Fruit fly (Drosophila melanogaster) whole organism, embryonic: Measurements from ENCODE around the gene alpha-Man-Ia.

ENCODE experiments used
- Ada2b ChIP-seq: fragments of 200-800 bp; sonication (Bioruptor generic); IDR thresholded peaks from 2 replicates; pipeline ENCODE4 v1.3.6; 2022; ENCODE audit warnings: missing biosample characterization, missing genetic modification characterization
- Adf1 ChIP-seq: fragments of 200-800 bp; sonication (Bioruptor generic); IDR thresholded peaks from 2 replicates; pipeline ENCODE4 v1.3.6; 2022; ENCODE audit warnings: missing biosample characterization, missing genetic modification characterization
- Bteb2 ChIP-seq: fragments of 200-800 bp; sonication (Bioruptor generic); optimal IDR thresholded peaks from 2 replicates; lab custom pipeline; 2016; ENCODE audit warnings: missing biosample characterization, missing genetic modification characterization
- CG10209 ChIP-seq: fragments of 200-800 bp; sonication (Bioruptor generic); optimal IDR thresholded peaks from 3 replicates; lab custom pipeline; 2017; ENCODE audit warnings: missing biosample characterization, mild to moderate bottlenecking, missing genetic modification characterization, missing genetic modification reagents
- CG10979 ChIP-seq: fragments of 200-800 bp; sonication (Bioruptor generic); optimal IDR thresholded peaks from 2 replicates; lab custom pipeline; 2018; ENCODE audit warnings: missing biosample characterization, mild to moderate bottlenecking, missing genetic modification characterization, moderate library complexity
- CG11504 ChIP-seq: fragments of 200-800 bp; sonication (Bioruptor generic); optimal IDR thresholded peaks from 3 replicates; lab custom pipeline; 2019; ENCODE audit warnings: missing biosample characterization, mild to moderate bottlenecking, missing genetic modification characterization, moderate library complexity
- CG14014 ChIP-seq: fragments of 200-800 bp; sonication (Bioruptor generic); IDR thresholded peaks from 2 replicates; pipeline ENCODE4 v1.3.6; 2022; ENCODE audit warnings: missing biosample characterization, missing genetic modification characterization
- CG17361 ChIP-seq: fragments of 200-800 bp; sonication (Bioruptor generic); IDR thresholded peaks from 3 replicates; pipeline ENCODE4 v1.3.6; 2022; ENCODE audit warnings: missing biosample characterization, missing genetic modification characterization
- CG2120 ChIP-seq: fragments of 200-800 bp; sonication (Bioruptor generic); optimal IDR thresholded peaks from 3 replicates; lab custom pipeline; 2016; ENCODE audit warnings: missing biosample characterization, missing genetic modification characterization
- CG31365 ChIP-seq: fragments of 200-800 bp; sonication (Bioruptor generic); optimal IDR thresholded peaks from 2 replicates; lab custom pipeline; 2018; ENCODE audit warnings: missing biosample characterization, mild to moderate bottlenecking, missing genetic modification characterization
- CG6254 ChIP-seq: fragments of 200-800 bp; sonication (Bioruptor generic); optimal IDR thresholded peaks from 3 replicates; lab custom pipeline; 2017; ENCODE audit warnings: mild to moderate bottlenecking, missing biosample characterization, missing genetic modification reagents, missing genetic modification characterization
- CG6654 ChIP-seq: fragments of 200-800 bp; sonication (Bioruptor generic); optimal IDR thresholded peaks from 2 replicates; lab custom pipeline; 2017; ENCODE audit warnings: missing biosample characterization, mild to moderate bottlenecking, missing genetic modification characterization
- CG6689 ChIP-seq: fragments of 200-800 bp; sonication (Bioruptor generic); IDR thresholded peaks from 2 replicates; pipeline ENCODE4 v1.3.6; 2022; ENCODE audit warnings: missing biosample characterization, missing genetic modification characterization
- CG7786 ChIP-seq: fragments of 200-800 bp; sonication (Bioruptor generic); optimal IDR thresholded peaks from 2 replicates; lab custom pipeline; 2016; ENCODE audit warnings: missing biosample characterization, missing genetic modification characterization
- CG9932 ChIP-seq: fragments of 200-800 bp; sonication (Bioruptor generic); IDR thresholded peaks from 2 replicates; pipeline ENCODE4 v1.3.6; 2022; ENCODE audit warnings: missing biosample characterization, missing genetic modification characterization
- D ChIP-seq, 2 experiments: fragments of 200-800 bp in 1 of 2; fragments of >200 bp in 1 of 2; sonication (Bioruptor generic) in 1 of 2; optimal IDR thresholded peaks; 2 replicates in 1 of 2; 3 replicates in 1 of 2; lab custom pipeline; 2017; ENCODE audit warnings: mild to moderate bottlenecking in 1 of 2, missing biosample characterization in 1 of 2, missing genetic modification characterization in 1 of 2, missing genetic modification reagents in 1 of 2
- D19B ChIP-seq: fragments of 200-800 bp; sonication (Bioruptor generic); optimal IDR thresholded peaks from 2 replicates; lab custom pipeline; 2017; ENCODE audit warnings: missing biosample characterization, mild to moderate bottlenecking, missing genetic modification characterization
- Deaf1 ChIP-seq: fragments of 200-800 bp; optimal IDR thresholded peaks from 3 replicates; lab custom pipeline; 2019; ENCODE audit warnings: missing biosample characterization, mild to moderate bottlenecking, missing genetic modification characterization, moderate library complexity
- Dek ChIP-seq: fragments of 200-800 bp; sonication (Bioruptor generic); optimal IDR thresholded peaks from 3 replicates; lab custom pipeline; 2019; ENCODE audit warnings: missing biosample characterization, mild to moderate bottlenecking, missing genetic modification characterization, moderate library complexity
- Dfd ChIP-seq, 2 experiments: fragments of >200 bp; optimal IDR thresholded peaks; 2 replicates each; lab custom pipeline; 2017; ENCODE audit warnings: missing biosample characterization in 2 of 2, missing genetic modification characterization in 2 of 2
- Dp ChIP-seq: fragments of 200-800 bp; sonication (Bioruptor generic); optimal IDR thresholded peaks from 2 replicates; lab custom pipeline; 2018; ENCODE audit warnings: missing biosample characterization, mild to moderate bottlenecking, missing genetic modification characterization, moderate library complexity
- Dref ChIP-seq: fragments of 200-800 bp; sonication (Bioruptor generic); IDR thresholded peaks from 2 replicates; pipeline ENCODE4 v1.3.6; 2022; ENCODE audit warnings: missing biosample characterization, missing genetic modification characterization
- Drgx ChIP-seq: fragments of 200-800 bp; sonication (Bioruptor generic); IDR thresholded peaks from 2 replicates; pipeline ENCODE4 v1.3.6; 2022; ENCODE audit warnings: missing biosample characterization, missing genetic modification characterization
- ERR ChIP-seq: fragments of 200-800 bp; sonication (Bioruptor generic); optimal IDR thresholded peaks from 2 replicates; lab custom pipeline; 2016; ENCODE audit warnings: missing biosample characterization, missing genetic modification characterization
- Ets65A ChIP-seq: fragments of 200-800 bp; sonication (Bioruptor generic); peaks from one replicate; lab custom pipeline; 2016; ENCODE audit warnings: missing biosample characterization, missing genetic modification characterization
- HmgZ ChIP-seq: fragments of 200-800 bp; sonication (Bioruptor generic); optimal IDR thresholded peaks from 2 replicates; lab custom pipeline; 2018; ENCODE audit warnings: missing biosample characterization, mild to moderate bottlenecking, missing genetic modification characterization
- Hr3 ChIP-seq: fragments of 200-800 bp; sonication (Bioruptor generic); optimal IDR thresholded peaks from 3 replicates; lab custom pipeline; 2016; ENCODE audit warnings: missing biosample characterization, missing genetic modification characterization
- Hr51 ChIP-seq, 2 experiments: fragments of 200-800 bp; sonication (Bioruptor generic); optimal IDR thresholded peaks; 2 replicates in 1 of 2; 3 replicates in 1 of 2; lab custom pipeline; 2016 to 2018; ENCODE audit warnings: missing biosample characterization in 2 of 2, missing genetic modification characterization in 2 of 2, mild to moderate bottlenecking in 1 of 2, moderate library complexity in 1 of 2
- Med ChIP-seq: fragments of 200-800 bp; sonication (Bioruptor generic); peaks from one replicate; lab custom pipeline; 2016; ENCODE audit warnings: missing biosample characterization, missing genetic modification characterization, mild to moderate bottlenecking, inconsistent platforms, moderate library complexity
- NK7.1 ChIP-seq: fragments of 200-800 bp; sonication (Bioruptor generic); optimal IDR thresholded peaks from 3 replicates; lab custom pipeline; 2016; ENCODE audit warnings: missing biosample characterization, missing genetic modification characterization
- Rfx ChIP-seq: fragments of 200-800 bp; sonication (Bioruptor generic); IDR thresholded peaks from 2 replicates; pipeline ENCODE4 v1.3.6; 2022; ENCODE audit warnings: missing biosample characterization, missing genetic modification characterization
- Sry-δ ChIP-seq: fragments of 200-800 bp; sonication (Bioruptor generic); optimal IDR thresholded peaks from 2 replicates; lab custom pipeline; 2016; ENCODE audit warnings: missing biosample characterization, missing genetic modification characterization
- TFAM ChIP-seq: fragments of 200-800 bp; sonication (Bioruptor generic); optimal IDR thresholded peaks from 2 replicates; lab custom pipeline; 2017; ENCODE audit warnings: missing biosample characterization, missing genetic modification characterization, inconsistent platforms
- Trl ChIP-seq, 3 experiments: fragments of >200 bp in 2 of 3; fragments of 200-800 bp in 1 of 3; sonication (Bioruptor generic) in 1 of 3; optimal IDR thresholded peaks; 2 replicates in 1 of 3; 3 replicates in 2 of 3; lab custom pipeline; 2016 to 2017; ENCODE audit warnings: missing biosample characterization in 1 of 3, missing genetic modification characterization in 1 of 3
- amos ChIP-seq: fragments of 200-800 bp; sonication (Bioruptor generic); IDR thresholded peaks from 2 replicates; pipeline ENCODE4 v1.3.6; 2022; ENCODE audit warnings: missing biosample characterization, missing genetic modification characterization; ENCODE audit not compliant: partially characterized antibody
- crol ChIP-seq: fragments of 200-800 bp; sonication (Bioruptor generic); IDR thresholded peaks from 2 replicates; pipeline ENCODE4 v1.3.6; 2022; ENCODE audit warnings: missing biosample characterization, missing genetic modification characterization
- dmrt99B ChIP-seq: fragments of 200-800 bp; sonication (Bioruptor generic); optimal IDR thresholded peaks from 2 replicates; lab custom pipeline; 2018; ENCODE audit warnings: missing biosample characterization, mild to moderate bottlenecking, missing genetic modification characterization, moderate library complexity
- eve ChIP-seq, 2 experiments: fragments of >200 bp; optimal IDR thresholded peaks; 2 replicates each; lab custom pipeline; 2017; ENCODE audit warnings: missing biosample characterization in 2 of 2, missing genetic modification characterization in 2 of 2
- ewg ChIP-seq: fragments of 200-800 bp; sonication (Bioruptor generic); optimal IDR thresholded peaks from 3 replicates; lab custom pipeline; 2017; ENCODE audit warnings: mild to moderate bottlenecking, missing biosample characterization, missing genetic modification reagents, missing genetic modification characterization
- fd64A ChIP-seq: fragments of 200-800 bp; sonication (Bioruptor generic); optimal IDR thresholded peaks from 3 replicates; lab custom pipeline; 2018; ENCODE audit warnings: missing biosample characterization, mild to moderate bottlenecking, missing genetic modification characterization
- gem ChIP-seq: fragments of 200-800 bp; sonication (Bioruptor generic); optimal IDR thresholded peaks from 2 replicates; lab custom pipeline; 2019; ENCODE audit warnings: missing biosample characterization, mild to moderate bottlenecking, missing genetic modification characterization, moderate library complexity
- grn ChIP-seq: fragments of 200-800 bp; sonication (Bioruptor generic); optimal IDR thresholded peaks from 3 replicates; lab custom pipeline; 2017; ENCODE audit warnings: missing biosample characterization, missing genetic modification characterization
- jigr1 ChIP-seq: fragments of 200-800 bp; sonication (Bioruptor generic); IDR thresholded peaks from 3 replicates; pipeline ENCODE4 v1.3.6; 2022; ENCODE audit warnings: missing biosample characterization, missing genetic modification characterization
- jing ChIP-seq: fragments of 200-800 bp; sonication (Bioruptor generic); optimal IDR thresholded peaks from 2 replicates; lab custom pipeline; 2018; ENCODE audit warnings: missing biosample characterization, mild to moderate bottlenecking, missing genetic modification characterization
- odd ChIP-seq: fragments of 200-800 bp; sonication (Bioruptor generic); optimal IDR thresholded peaks from 2 replicates; lab custom pipeline; 2017; ENCODE audit warnings: missing biosample characterization, mild to moderate bottlenecking, missing genetic modification characterization
- otp ChIP-seq: fragments of 200-800 bp; sonication (Bioruptor generic); IDR thresholded peaks from 3 replicates; pipeline ENCODE4, ENCODE4 v1.3.6; 2022; ENCODE audit warnings: missing biosample characterization, missing genetic modification characterization
- row ChIP-seq: fragments of 200-800 bp; sonication (Bioruptor generic); IDR thresholded peaks from 3 replicates; pipeline ENCODE4 v1.3.6; 2022; ENCODE audit warnings: missing biosample characterization, missing genetic modification characterization
- sens ChIP-seq: fragments of 200-800 bp; sonication (Bioruptor generic); peaks from one replicate; lab custom pipeline; 2016; ENCODE audit warnings: missing biosample characterization, missing genetic modification characterization
- slou ChIP-seq: fragments of 200-800 bp; sonication (Bioruptor generic); optimal IDR thresholded peaks from 3 replicates; lab custom pipeline; 2016; ENCODE audit warnings: missing biosample characterization, missing genetic modification characterization
- tgo ChIP-seq: fragments of 200-800 bp; sonication (Bioruptor generic); IDR thresholded peaks from 3 replicates; pipeline ENCODE4 v1.3.6; 2022; ENCODE audit warnings: missing biosample characterization, missing genetic modification characterization

The alpha-Man-Ia gene

dm6 chrX:10261172-10261571, 64.6 kb downstream of the alpha-Man-Ia start:
- peak; percentile 7 for TF ChIP-seq sens (GFP tag; lab: Kevin White, UChicago)
- no peak for TF ChIP-seq Bteb2 (GFP tag; lab: Kevin White, UChicago)
- TF ChIP-seq ewg (GFP tag; lab: Kevin White, UChicago), result peak; percentile 16
- TF ChIP-seq fd64A, result no peak
- no peak for TF ChIP-seq Ada2b (GFP tag; lab: Robert Waterston, UW)
- no peak for TF ChIP-seq jing (GFP tag; lab: Kevin White, UChicago)
- TF ChIP-seq Dfd (GFP tag; optimal IDR thresholded peaks at IDR 0.05; lab: Kevin White, UChicago), result no peak
- TF ChIP-seq Dp (GFP tag; lab: Kevin White, UChicago), result no peak
- peak; percentile 80 for TF ChIP-seq Adf1 (GFP tag; lab: Robert Waterston, UW)
- peak; percentile 64 for TF ChIP-seq Deaf1 (tag; lab: Kevin White, UChicago)
- TF ChIP-seq crol, result peak; percentile 32; the same call in 1 of the 2 replicates
- TF ChIP-seq slou (GFP tag; lab: Kevin White, UChicago), result no peak
- TF ChIP-seq Trl (optimal IDR thresholded peaks at IDR 0.05; lab: Kevin White, UChicago), result peak in 1 of 2 experiments; percentile 18
- no peak for TF ChIP-seq Trl (GFP tag; optimal IDR thresholded peaks at IDR 0.05; lab: Kevin White, UChicago)
- no peak for TF ChIP-seq grn (GFP tag; lab: Kevin White, UChicago)
- TF ChIP-seq TFAM (GFP tag; lab: Kevin White, UChicago), result no peak
- TF ChIP-seq Med (GFP tag; lab: Kevin White, UChicago), result peak; percentile 39
- TF ChIP-seq CG31365 (tag; lab: Kevin White, UChicago), result peak; percentile 77
- no peak for TF ChIP-seq CG17361 (GFP tag; lab: Robert Waterston, UW)
- TF ChIP-seq Drgx (GFP tag; lab: Robert Waterston, UW), result 0 out of 2 replicates have a peak, but pooled peaks have one; percentile 11
- TF ChIP-seq CG14014 (GFP tag; lab: Robert Waterston, UW), result no peak
- TF ChIP-seq Dref, result 0 out of 2 replicates have a peak, but pooled peaks have one; percentile 18
- peak; percentile 17 for TF ChIP-seq Ets65A (GFP tag; lab: Kevin White, UChicago)
- no peak for TF ChIP-seq CG6689

dm6 chrX:10259524-10259923, 66.2 kb downstream of the alpha-Man-Ia start:
- TF ChIP-seq gem (tag; lab: Kevin White, UChicago) (peak; percentile 43), slou (GFP tag; lab: Kevin White, UChicago) (no peak), Hr3 (GFP tag; lab: Kevin White, UChicago) (no peak), tgo (GFP tag; lab: Robert Waterston, UW) (0 out of 3 replicates have a peak, but pooled peaks have one; percentile 29), odd (GFP tag; lab: Kevin White, UChicago) (no peak), CG2120 (GFP tag; lab: Kevin White, UChicago) (peak; percentile 26), CG17361 (GFP tag; lab: Robert Waterston, UW) (no peak), Hr51 (GFP tag; optimal IDR thresholded peaks at IDR 0.05; lab: Kevin White, UChicago) (no peak), ERR (GFP tag; lab: Kevin White, UChicago) (no peak), otp (GFP tag; lab: Robert Waterston, UW) (no peak), CG6254 (no peak), dmrt99B (tag; lab: Kevin White, UChicago) (peak; percentile 51), CG10209 (no peak), D19B (GFP tag; lab: Kevin White, UChicago) (no peak), CG10979 (tag; lab: Kevin White, UChicago) (no peak), D (optimal IDR thresholded peaks at IDR 0.05; lab: Kevin White, UChicago) (no peak), D (GFP tag; optimal IDR thresholded peaks at IDR 0.05; lab: Kevin White, UChicago) (no peak), CG7786 (no peak), jigr1 (GFP tag; lab: Robert Waterston, UW) (no peak), NK7.1 (GFP tag; lab: Kevin White, UChicago) (no peak), CG9932 (GFP tag; lab: Robert Waterston, UW) (no peak), Dfd (GFP tag; optimal IDR thresholded peaks at IDR 0.05; lab: Kevin White, UChicago) (no peak), HmgZ (tag; lab: Kevin White, UChicago) (no peak), amos (GFP tag; lab: Robert Waterston, UW) (no peak), eve (GFP tag; optimal IDR thresholded peaks at IDR 0.05; lab: Kevin White, UChicago) (no peak), CG11504 (tag; lab: Kevin White, UChicago) (peak; percentile 29), Dek (tag; lab: Kevin White, UChicago) (no peak), Sry-δ (GFP tag; lab: Kevin White, UChicago) (no peak), Rfx (GFP tag; lab: Robert Waterston, UW) (0 out of 2 replicates have a peak, but pooled peaks have one; percentile 21), row (GFP tag; lab: Robert Waterston, UW) (peak; percentile 52; the same call in 2 of the 3 replicates), CG6654 (no peak)
